Worm (Caenorhabditis elegans): Measurements from ENCODE around the gene F44D12.19.

F44D12.19 gene

ce11 chrIV:10021283-10021682, at the start of gene F44D12.19:
Gene F44D12.19 (plus strand): TSS chrIV:10021583.
- no peak for TF ChIP-seq zip-8 (tag; optimal IDR thresholded peaks at IDR 0.05)
- no peak for TF ChIP-seq hlh-1 (tag; optimal IDR thresholded peaks at IDR 0.05)
- TF ChIP-seq sem-2 (GFP tag; optimal IDR thresholded peaks at IDR 0.05): no peak
- no peak for TF ChIP-seq lsy-2 (tag; optimal IDR thresholded peaks at IDR 0.05)
- TF ChIP-seq M03D4.4 (tag; optimal IDR thresholded peaks at IDR 0.05): no peak
- TF ChIP-seq unc-62 (GFP tag; optimal IDR thresholded peaks at IDR 0.05): no peak

ce11 chrIV:9972629-9973028, 48.8 kb upstream of the F44D12.19 start, which contains the start of the genes C47E12.12 and C47E12.10:
Gene C47E12.12 (minus strand): TSS chrIV:9972729.
Gene C47E12.10 (plus strand): TSS chrIV:9972800.
- TF ChIP-seq ces-1 (GFP tag; optimal IDR thresholded peaks at IDR 0.05) (no peak), hlh-1 (tag; optimal IDR thresholded peaks at IDR 0.05) (no peak), nhr-12 (tag; optimal IDR thresholded peaks at IDR 0.05) (no peak), mab-5 (tag; optimal IDR thresholded peaks at IDR 0.05) (no peak), nhr-76 (tag; optimal IDR thresholded peaks at IDR 0.05) (no peak), flh-1 (GFP tag; optimal IDR thresholded peaks at IDR 0.05) (no peak), elt-1 (tag; optimal IDR thresholded peaks at IDR 0.05; ENCODE audit: borderline replicate concordance, insufficient read depth) (no peak), snpc-4 (tag; optimal IDR thresholded peaks at IDR 0.05) (no peak), blmp-1 (tag; optimal IDR thresholded peaks at IDR 0.05) (no peak), M03D4.4 (tag; optimal IDR thresholded peaks at IDR 0.05) (no peak), unc-39 (tag; optimal IDR thresholded peaks at IDR 0.05) (no peak), mls-2 (tag; optimal IDR thresholded peaks at IDR 0.05) (no peak), pha-4 (tag; optimal IDR thresholded peaks at IDR 0.05) (no peak), lin-13 (tag; optimal IDR thresholded peaks at IDR 0.05) (no peak), zip-8 (tag; optimal IDR thresholded peaks at IDR 0.05) (no peak)

ce11 chrIV:9974392-9974791, 47.0 kb upstream of the F44D12.19 start, which contains the start of gene C47E12.9:
Gene C47E12.9 (plus strand): TSS chrIV:9974692.
- TF ChIP-seq sem-2 (GFP tag; optimal IDR thresholded peaks at IDR 0.05) (no peak), ztf-11 (tag; optimal IDR thresholded peaks at IDR 0.05) (no peak), mep-1 (tag; optimal IDR thresholded peaks at IDR 0.05) (no peak), ceh-39 (tag; optimal IDR thresholded peaks at IDR 0.05) (no peak), mab-5 (tag; optimal IDR thresholded peaks at IDR 0.05) (no peak), ces-1 (GFP tag; optimal IDR thresholded peaks at IDR 0.05) (no peak), elt-1 (tag; optimal IDR thresholded peaks at IDR 0.05; ENCODE audit: borderline replicate concordance, insufficient read depth) (no peak), zip-8 (tag; optimal IDR thresholded peaks at IDR 0.05) (no peak), tbx-8 (GFP tag; optimal IDR thresholded peaks at IDR 0.05) (no peak), nhr-2 (tag; optimal IDR thresholded peaks at IDR 0.05) (no peak), lin-13 (tag; optimal IDR thresholded peaks at IDR 0.05) (no peak)

- no peak for TF ChIP-seq lin-13 (tag; optimal IDR thresholded peaks at IDR 0.05)
- TF ChIP-seq mep-1 (tag; optimal IDR thresholded peaks at IDR 0.05): no peak
- TF ChIP-seq elt-3 (tag; optimal IDR thresholded peaks at IDR 0.05): no peak
- no peak for TF ChIP-seq cnd-1 (tag; optimal IDR thresholded peaks at IDR 0.05)
- TF ChIP-seq nhr-2 (tag; optimal IDR thresholded peaks at IDR 0.05): no peak
- no peak for TF ChIP-seq ham-2 (GFP tag; optimal IDR thresholded peaks at IDR 0.05)
- no peak for TF ChIP-seq mls-2 (tag; optimal IDR thresholded peaks at IDR 0.05)
- TF ChIP-seq ztf-11 (tag; optimal IDR thresholded peaks at IDR 0.05): no peak
- TF ChIP-seq blmp-1 (tag; optimal IDR thresholded peaks at IDR 0.05): no peak
Observed at ce11 chrIV:9976284-9976683, 45.1 kb upstream of the F44D12.19 start, which contains the start of gene C47E12.14. Gene C47E12.14 (minus strand): TSS chrIV:9976384.

- no peak for TF ChIP-seq ceh-43 (GFP tag; optimal IDR thresholded peaks at IDR 0.05)
- peak; percentile 83 for TF ChIP-seq hlh-1 (tag; optimal IDR thresholded peaks at IDR 0.05)
Observed at ce11 chrIV:9977602-9978172, 43.7 kb upstream of the F44D12.19 start, which contains the start of gene dhp-2. Gene dhp-2 (plus strand): TSS chrIV:9978122.

ce11 chrIV:9982226-9982794, 39.1 kb upstream of the F44D12.19 start, which contains the start of gene rrp-1:
Gene rrp-1 (minus strand): TSS chrIV:9982276.
- TF ChIP-seq ceh-39 (tag; optimal IDR thresholded peaks at IDR 0.05) (no peak), mab-5 (tag; optimal IDR thresholded peaks at IDR 0.05) (no peak)
